Worm (Caenorhabditis elegans) whole organism, young adult: ENCODE data around the gene dao-3.

Experiments used
- B0336.3 ChIP-seq: fragments of 200-800 bp; sonication (Bioruptor generic); IDR thresholded peaks from 2 replicates; pipeline ENCODE4 v1.3.6; 2022; ENCODE audit warnings: missing genetic modification characterization, missing compliant biosample characterization
- C17E4.6 ChIP-seq: fragments of 200-800 bp; sonication (Bioruptor generic); IDR thresholded peaks from 2 replicates; pipeline ENCODE4 v1.3.6; 2022; ENCODE audit warnings: missing genetic modification reagents, missing genetic modification characterization, missing compliant biosample characterization
- F10E7.11 ChIP-seq: sonication (generic microtip); optimal IDR thresholded peaks from 2 replicates; lab custom pipeline; 2017; ENCODE audit warnings: mild to moderate bottlenecking, missing genetic modification characterization, moderate library complexity, missing compliant biosample characterization
- F22D6.2 ChIP-seq: sonication (generic microtip); optimal IDR thresholded peaks from 2 replicates; lab custom pipeline; 2016; ENCODE audit warnings: mild to moderate bottlenecking, missing genetic modification characterization, missing compliant biosample characterization
- F23B12.7 ChIP-seq: sonication (generic microtip); optimal IDR thresholded peaks from 2 replicates; lab custom pipeline; 2017; ENCODE audit warnings: missing genetic modification characterization, mild to moderate bottlenecking, missing compliant biosample characterization, antibody characterized with exemption, moderate library complexity; ENCODE audit not compliant: insufficient read depth
- F37B4.10 ChIP-seq: fragments of 200-800 bp; sonication (Bioruptor generic); IDR thresholded peaks from 2 replicates; pipeline ENCODE4 v1.3.6; 2022; ENCODE audit warnings: missing genetic modification characterization, missing compliant biosample characterization
- F52B5.7 ChIP-seq: sonication (generic microtip); optimal IDR thresholded peaks from 2 replicates; lab custom pipeline; 2016; ENCODE audit warnings: mild to moderate bottlenecking, missing genetic modification characterization, missing compliant biosample characterization
- F55B11.4 ChIP-seq: sonication (generic microtip); optimal IDR thresholded peaks from 2 replicates; lab custom pipeline; 2016; ENCODE audit warnings: missing compliant biosample characterization, missing genetic modification characterization, borderline replicate concordance; ENCODE audit not compliant: insufficient read depth
- F57C9.4 ChIP-seq: sonication (generic microtip); optimal IDR thresholded peaks from 2 replicates; lab custom pipeline; 2017; ENCODE audit warnings: mild to moderate bottlenecking, missing genetic modification characterization, missing compliant biosample characterization
- Y56A3A.18 ChIP-seq: fragments of 200-800 bp; sonication (Bioruptor generic); IDR thresholded peaks from 2 replicates; pipeline ENCODE4 v1.3.6; 2022; ENCODE audit warnings: missing genetic modification reagents, missing genetic modification characterization, missing compliant biosample characterization
- Y79H2A.3 ChIP-seq: fragments of 200-800 bp; sonication (Bioruptor generic); conservative IDR thresholded peaks from 2 replicates; pipeline ENCODE4 v1.3.6; 2022; ENCODE audit warnings: missing genetic modification reagents, missing genetic modification characterization, missing compliant biosample characterization
- Y95B8A.8 ChIP-seq: fragments of 200-800 bp; sonication (Bioruptor generic); IDR thresholded peaks from 2 replicates; pipeline ENCODE4 v1.3.6; 2022; ENCODE audit warnings: missing genetic modification reagents, missing genetic modification characterization, missing compliant biosample characterization
- aptf-2 ChIP-seq: fragments of 200-800 bp; sonication (Bioruptor generic); conservative IDR thresholded peaks from 2 replicates; pipeline ENCODE4 v1.3.6; 2022; ENCODE audit warnings: missing genetic modification reagents, missing genetic modification characterization, missing compliant biosample characterization
- bed-2 ChIP-seq: fragments of 200-800 bp; sonication (Bioruptor generic); IDR thresholded peaks from 2 replicates; pipeline ENCODE4 v1.3.6; 2022; ENCODE audit warnings: missing genetic modification reagents, missing genetic modification characterization, missing compliant biosample characterization
- cebp-1 ChIP-seq, 2 experiments: fragments of 200-800 bp in 1 of 2; sonication (Bioruptor generic) in 1 of 2; sonication (generic microtip) in 1 of 2; IDR thresholded peaks in 1 of 2; optimal IDR thresholded peaks in 1 of 2; 2 replicates each; pipeline versions ENCODE4 v1.3.6 to Lab custom; 2017 to 2022; ENCODE audit warnings: missing compliant biosample characterization in 2 of 2, missing genetic modification characterization in 2 of 2, mild to moderate bottlenecking in 1 of 2, missing genetic modification reagents in 1 of 2, moderate library complexity in 1 of 2
- ceh-91 ChIP-seq: fragments of 200-800 bp; sonication (Bioruptor generic); IDR thresholded peaks from 2 replicates; pipeline ENCODE4 v1.3.6; 2022; ENCODE audit warnings: missing genetic modification reagents, missing genetic modification characterization, missing compliant biosample characterization
- die-1 ChIP-seq: sonication (generic microtip); optimal IDR thresholded peaks from 2 replicates; lab custom pipeline; 2016; ENCODE audit warnings: missing genotype, mild to moderate bottlenecking, missing genetic modification characterization, missing compliant biosample characterization
- dpff-1 ChIP-seq: sonication (generic microtip); optimal IDR thresholded peaks from 2 replicates; lab custom pipeline; 2017; ENCODE audit warnings: mild to moderate bottlenecking, missing genetic modification characterization, missing compliant biosample characterization
- egl-18 ChIP-seq: fragments of 200-800 bp; sonication (Bioruptor generic); IDR thresholded peaks from 2 replicates; pipeline ENCODE4 v1.3.6; 2022; ENCODE audit warnings: missing genetic modification reagents, missing genetic modification characterization, missing compliant biosample characterization
- fkh-3 ChIP-seq: sonication (generic microtip); optimal IDR thresholded peaks from 2 replicates; lab custom pipeline; 2016; ENCODE audit warnings: mild to moderate bottlenecking, missing genetic modification characterization, missing compliant biosample characterization
- hlh-12 ChIP-seq: sonication (generic microtip); optimal IDR thresholded peaks from 2 replicates; lab custom pipeline; 2016; ENCODE audit warnings: missing genetic modification characterization, missing compliant biosample characterization
- let-526 ChIP-seq: fragments of 200-800 bp; sonication (Bioruptor generic); IDR thresholded peaks from 2 replicates; pipeline ENCODE4 v1.3.6; 2022; ENCODE audit warnings: missing genetic modification reagents, missing genetic modification characterization, missing compliant biosample characterization
- let-607 ChIP-seq, 2 experiments: fragments of 200-800 bp in 1 of 2; sonication (Bioruptor generic) in 1 of 2; sonication (generic microtip) in 1 of 2; optimal IDR thresholded peaks; 2 replicates each; lab custom pipeline; 2016 to 2018; ENCODE audit warnings: mild to moderate bottlenecking in 2 of 2, missing compliant biosample characterization in 2 of 2, missing genetic modification characterization in 2 of 2, moderate library complexity in 2 of 2, missing genotype in 1 of 2
- lin-26 ChIP-seq: fragments of 200-800 bp; sonication (Bioruptor generic); IDR thresholded peaks from 2 replicates; pipeline ENCODE4 v1.3.6; 2022; ENCODE audit warnings: missing genetic modification reagents, missing genetic modification characterization, missing compliant biosample characterization
- lsl-1 ChIP-seq: fragments of 200-800 bp; sonication (Bioruptor generic); optimal IDR thresholded peaks from 2 replicates; lab custom pipeline; 2018; ENCODE audit warnings: mild to moderate bottlenecking, missing genetic modification characterization, moderate library complexity, missing compliant biosample characterization
- nhr-120 ChIP-seq: fragments of 200-800 bp; sonication (Bioruptor generic); IDR thresholded peaks from 2 replicates; pipeline ENCODE4 v1.3.6; 2022; ENCODE audit warnings: missing genetic modification characterization, missing compliant biosample characterization
- nhr-80 ChIP-seq: sonication (generic microtip); optimal IDR thresholded peaks from 2 replicates; lab custom pipeline; 2016; ENCODE audit warnings: missing genetic modification characterization, missing compliant biosample characterization
- rec-8 ChIP-seq, 2 experiments: sonication (generic microtip); optimal IDR thresholded peaks; 2 replicates each; lab custom pipeline; 2016; ENCODE audit warnings: mild to moderate bottlenecking in 2 of 2, missing genetic modification characterization in 2 of 2, missing genetic modification reagents in 2 of 2, missing genotype in 2 of 2, missing biosample characterization in 1 of 2, missing compliant biosample characterization in 1 of 2, moderate library complexity in 1 of 2
- repo-1 ChIP-seq: sonication (generic microtip); optimal IDR thresholded peaks from 2 replicates; lab custom pipeline; 2017; ENCODE audit warnings: mild to moderate bottlenecking, missing genetic modification characterization, missing compliant biosample characterization
- snpc-1.1 ChIP-seq: sonication (generic microtip); optimal IDR thresholded peaks from 2 replicates; lab custom pipeline; 2017; ENCODE audit warnings: missing genetic modification characterization, mild to moderate bottlenecking, missing compliant biosample characterization, antibody characterized with exemption, moderate library complexity, missing genotype, missing genetic modification reagents; ENCODE audit not compliant: insufficient read depth
- ztf-25 ChIP-seq: fragments of 200-800 bp; sonication (Bioruptor generic); IDR thresholded peaks from 2 replicates; pipeline ENCODE4 v1.3.6; 2022; ENCODE audit warnings: missing genetic modification reagents, missing genetic modification characterization, missing compliant biosample characterization

The dao-3 gene

DNA sequence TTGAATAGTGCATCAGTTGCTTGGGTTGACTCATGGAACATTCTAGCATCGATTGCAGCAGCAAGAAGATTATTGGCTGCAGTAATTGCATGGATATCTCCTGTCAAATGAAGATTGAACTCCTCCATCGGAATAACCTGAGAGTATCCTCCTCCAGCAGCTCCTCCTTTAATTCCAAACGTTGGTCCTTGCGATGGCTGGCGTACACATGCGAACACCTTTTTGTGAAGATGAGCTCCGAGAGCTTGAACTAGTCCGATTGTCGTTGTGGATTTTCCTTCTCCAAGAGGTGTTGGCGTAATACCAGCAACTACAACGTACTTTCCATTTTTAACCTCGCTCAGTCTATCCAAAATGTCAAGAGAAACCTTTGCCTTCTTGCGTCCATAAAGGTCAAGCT is 3.6 kb downstream of the dao-3 start:
- TF ChIP-seq F22D6.2 (tag; lab: Kevin White, UChicago) = no peak
- no peak for TF ChIP-seq F57C9.4 (tag; lab: Kevin White, UChicago)
- no peak for TF ChIP-seq let-607 (tag; optimal IDR thresholded peaks at IDR 0.05; lab: Kevin White, UChicago)
- no peak for TF ChIP-seq hlh-12 (tag; lab: Kevin White, UChicago)
- no peak for TF ChIP-seq aptf-2 (GFP tag; lab: Robert Waterston, UW)
- no peak for TF ChIP-seq B0336.3 (GFP tag; lab: Robert Waterston, UW)
- TF ChIP-seq egl-18 = no peak

DNA sequence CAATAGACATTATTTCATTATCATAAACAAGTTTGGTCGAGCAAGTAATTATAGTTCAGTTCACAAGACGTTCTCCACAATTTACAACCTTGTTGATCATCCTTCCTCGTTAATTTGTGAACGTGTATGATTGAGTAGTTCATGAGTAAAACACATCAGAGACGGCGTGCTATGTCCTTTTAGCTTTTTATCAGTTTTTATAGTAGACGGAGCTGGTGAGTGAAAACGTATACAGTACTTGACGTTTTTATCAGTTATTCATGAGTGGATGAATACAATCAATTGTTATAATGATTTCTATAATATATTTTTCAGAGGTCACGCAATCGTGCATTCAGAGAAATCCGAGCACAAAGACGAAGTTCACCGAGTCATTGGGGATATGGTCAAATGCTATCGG is 7.5 kb downstream of the dao-3 start:
- TF ChIP-seq dpff-1 (tag; lab: Kevin White, UChicago) = no peak
- no peak for TF ChIP-seq F10E7.11 (tag; lab: Kevin White, UChicago)
- TF ChIP-seq nhr-120 (GFP tag; lab: Robert Waterston, UW) = no peak
- no peak for TF ChIP-seq fkh-3 (tag; lab: Kevin White, UChicago)
- no peak for TF ChIP-seq lin-26 (GFP tag; lab: Robert Waterston, UW)
- no peak for TF ChIP-seq ztf-25 (GFP tag; lab: Robert Waterston, UW)
- TF ChIP-seq Y56A3A.18 (GFP tag; lab: Robert Waterston, UW) = no peak
- no peak for TF ChIP-seq Y79H2A.3 (GFP tag; lab: Robert Waterston, UW)
- no peak for TF ChIP-seq let-526 (GFP tag; lab: Robert Waterston, UW)

DNA sequence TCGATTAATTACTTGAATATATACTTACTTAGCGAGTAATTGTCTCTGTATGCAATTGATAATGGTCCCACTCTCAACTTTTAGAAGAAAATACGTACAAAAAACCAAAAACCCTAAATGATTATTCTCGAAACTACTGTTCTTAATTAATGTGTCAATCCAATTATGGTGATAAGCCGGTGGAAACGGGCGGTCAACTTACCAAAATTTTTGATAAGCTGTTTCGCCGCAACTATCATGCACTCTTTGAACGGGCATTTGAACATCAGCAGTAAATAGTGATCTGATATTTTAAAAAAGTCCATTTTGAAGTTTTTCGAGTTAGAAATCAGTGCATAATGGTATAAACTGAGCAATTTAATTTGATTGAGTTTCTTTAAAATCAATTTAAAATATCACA is 8.0 kb downstream of the dao-3 start:
- TF ChIP-seq repo-1 (tag; lab: Kevin White, UChicago) (no peak), nhr-80 (tag; lab: Kevin White, UChicago) (peak; percentile 54)
- TF ChIP-seq, all 124 proteins: peak for 1

DNA sequence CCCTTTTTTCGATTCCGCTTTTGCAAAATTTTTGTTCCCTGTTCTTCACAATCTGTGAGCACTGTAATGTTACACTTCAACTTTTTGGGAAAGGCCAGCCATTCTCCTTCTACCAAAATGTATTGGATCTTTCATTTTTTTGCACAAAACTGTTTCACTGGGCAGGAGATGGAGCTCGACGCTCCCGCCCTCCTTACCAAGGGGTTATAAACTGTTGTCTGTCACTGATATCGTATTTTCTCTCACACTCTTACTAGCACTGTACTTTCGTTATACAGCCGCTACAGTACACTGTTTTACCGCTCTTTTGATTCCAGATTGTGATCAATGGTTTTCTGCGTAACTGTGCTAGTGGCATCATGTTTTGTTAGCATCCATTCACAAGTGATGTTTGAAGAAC is 8.6 kb downstream of the dao-3 start, which contains the start of gene C46F2.1:
C46F2.1 (plus strand) TSS at position 301 of the 400 bp plus-strand sequence.
- TF ChIP-seq aptf-2 (GFP tag; lab: Robert Waterston, UW) = no peak
- TF ChIP-seq die-1 (tag; lab: Kevin White, UChicago) = no peak
- no peak for TF ChIP-seq F23B12.7 (tag; lab: Kevin White, UChicago)
- TF ChIP-seq repo-1 (tag; lab: Kevin White, UChicago) = no peak
- no peak for TF ChIP-seq nhr-80 (tag; lab: Kevin White, UChicago)
- TF ChIP-seq cebp-1 (GFP tag; IDR thresholded peaks at IDR 0.05; lab: Robert Waterston, UW) = no peak
- no peak for TF ChIP-seq cebp-1 (tag; optimal IDR thresholded peaks at IDR 0.05; lab: Kevin White, UChicago)
- TF ChIP-seq lsl-1 (GFP tag; lab: Kevin White, UChicago) = no peak
- TF ChIP-seq F37B4.10 = no peak
- TF ChIP-seq C17E4.6 = no peak
- no peak for TF ChIP-seq F55B11.4 (tag; lab: Kevin White, UChicago)
- TF ChIP-seq fkh-3 (tag; lab: Kevin White, UChicago) = no peak
- TF ChIP-seq rec-8 (tag; optimal IDR thresholded peaks at IDR 0.05; lab: Kevin White, UChicago) = no peak
- TF ChIP-seq snpc-1.1 = no peak
- no peak for TF ChIP-seq Y95B8A.8
- no peak for TF ChIP-seq bed-2 (GFP tag; lab: Robert Waterston, UW)

DNA sequence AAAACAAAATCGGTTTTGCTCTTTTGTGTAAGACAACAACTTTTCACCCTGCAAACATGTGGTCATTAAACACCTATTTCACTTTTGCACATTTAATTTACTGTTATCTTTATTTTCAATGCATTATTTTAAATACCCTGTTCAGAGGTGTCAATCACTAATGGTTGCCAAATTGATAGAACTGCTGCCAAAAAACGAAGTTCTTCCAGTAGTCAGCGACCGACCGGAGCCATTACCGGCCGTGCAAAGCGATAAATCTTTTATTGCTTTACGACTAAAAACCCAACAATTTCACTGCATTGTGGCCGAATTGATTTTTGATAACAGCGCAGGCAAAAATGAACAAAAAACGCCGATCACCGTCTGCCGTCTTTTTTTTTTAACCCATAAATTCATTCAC is 11.8 kb downstream of the dao-3 start:
- TF ChIP-seq ceh-91 (GFP tag; lab: Robert Waterston, UW) (no peak), F52B5.7 (tag; lab: Kevin White, UChicago) (no peak), nhr-80 (tag; lab: Kevin White, UChicago) (peak; percentile 80)
